Worm (Caenorhabditis elegans) whole organism, L3 larva: ENCODE results near the gene sru-39.

Experiments
- ceh-28 ChIP-seq: fragments of 150-350 bp; optimal IDR thresholded peaks from 2 replicates; lab custom pipeline; 2014; ENCODE audit warnings: missing biosample characterization, missing genetic modification reagents, missing genetic modification characterization
- elt-3 ChIP-seq, 3 experiments: fragments of 150-350 bp in 1 of 3; sonication (generic microtip) in 2 of 3; optimal IDR thresholded peaks; 2 replicates in 2 of 3; 4 replicates in 1 of 3; lab custom pipeline; 2014 to 2017; ENCODE audit warnings: missing biosample characterization in 3 of 3, missing genetic modification characterization in 3 of 3
- fos-1 ChIP-seq: fragments of 150-350 bp; optimal IDR thresholded peaks from 2 replicates; lab custom pipeline; 2014; ENCODE audit warnings: missing biosample characterization, missing genetic modification characterization
- jun-1 ChIP-seq: fragments of 150-350 bp; optimal IDR thresholded peaks from 2 replicates; lab custom pipeline; 2014; ENCODE audit warnings: missing biosample characterization, missing genetic modification reagents, missing genetic modification characterization
- nhr-23 ChIP-seq: fragments of 150-350 bp; optimal IDR thresholded peaks from 2 replicates; lab custom pipeline; 2014; ENCODE audit warnings: missing biosample characterization, missing genetic modification reagents, missing genetic modification characterization
- pqm-1 ChIP-seq: fragments of 150-350 bp; optimal IDR thresholded peaks from 2 replicates; lab custom pipeline; 2017; ENCODE audit warnings: missing biosample characterization, missing genetic modification characterization, inconsistent platforms

ce11 chrV:9794997-9795396 is 8.3 kb upstream of the sru-39 start:
- TF ChIP-seq pqm-1 (tag; lab: Kevin White, UChicago), result no peak
- no peak for TF ChIP-seq fos-1 (tag; lab: Kevin White, UChicago)
- TF ChIP-seq elt-3 (tag; optimal IDR thresholded peaks at IDR 0.05; lab: Kevin White, UChicago), result no peak
- TF ChIP-seq jun-1, result no peak
- TF ChIP-seq ceh-28, result no peak
- TF ChIP-seq nhr-23 (tag; lab: Kevin White, UChicago), result no peak
